Worm (Caenorhabditis elegans) whole organism, young adult: Measurements from ENCODE around the gene srx-19.

ENCODE experiments used
- F52B5.7 ChIP-seq: sonication (generic microtip); optimal IDR thresholded peaks from 2 replicates; lab custom pipeline; 2016; ENCODE audit warnings: mild to moderate bottlenecking, missing genetic modification characterization, missing compliant biosample characterization
- attf-3 ChIP-seq: fragments of 200-800 bp; sonication (Bioruptor generic); conservative IDR thresholded peaks from 2 replicates; pipeline ENCODE4 v1.3.6; 2022; ENCODE audit warnings: missing genetic modification reagents, missing genetic modification characterization, missing compliant biosample characterization
- snpc-4 ChIP-seq, 5 experiments: fragments of 150-350 bp in 1 of 5; sonication (generic microtip) in 4 of 5; optimal IDR thresholded peaks; 2 replicates each; lab custom pipeline; 2014 to 2018; ENCODE audit warnings: missing genetic modification characterization in 5 of 5, missing biosample characterization in 3 of 5, antibody characterized with exemption in 2 of 5, mild to moderate bottlenecking in 2 of 5, missing compliant biosample characterization in 2 of 5, missing genotype in 2 of 5, moderate library complexity in 2 of 5, missing genetic modification reagents in 1 of 5

- TF ChIP-seq snpc-4 (GFP tag; optimal IDR thresholded peaks at IDR 0.05; lab: Kevin White, UChicago) (no peak), snpc-4 (tag; optimal IDR thresholded peaks at IDR 0.05; lab: Kevin White, UChicago) (no peak), attf-3 (GFP tag; lab: Robert Waterston, UW) (no peak), F52B5.7 (tag; lab: Kevin White, UChicago) (no peak)
Observed at ce11 chrIV:6829902-6830301, 43.2 kb upstream of the srx-19 start, which contains the start of gene H20E11.1.
